Worm (Caenorhabditis elegans): ENCODE data around the gene nspg-6.

nspg-6 gene

DNA sequence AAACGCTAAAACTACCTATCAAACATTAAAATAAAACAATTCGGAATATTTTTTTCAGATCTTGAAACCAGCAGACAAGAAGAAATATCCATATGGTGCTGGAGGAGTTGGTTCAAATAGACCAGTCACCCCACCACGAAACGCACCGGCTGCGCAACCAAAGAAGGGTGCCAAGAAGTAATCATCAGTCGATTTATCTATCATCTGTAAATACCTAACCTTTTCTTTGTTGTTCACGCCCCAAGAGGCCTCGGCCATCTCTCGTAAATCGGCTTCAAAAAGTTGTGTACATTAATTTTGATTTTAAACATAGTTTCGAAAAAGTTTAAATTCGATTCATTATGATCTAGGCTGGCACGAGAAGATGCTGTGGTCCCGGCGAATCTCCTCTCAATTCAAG, 23.2 kb upstream of the nspg-6 start:
- TF ChIP-seq eor-1 (tag; optimal IDR thresholded peaks at IDR 0.05) (no peak), ama-1 (optimal IDR thresholded peaks at IDR 0.05) (peak; percentile 53)

DNA sequence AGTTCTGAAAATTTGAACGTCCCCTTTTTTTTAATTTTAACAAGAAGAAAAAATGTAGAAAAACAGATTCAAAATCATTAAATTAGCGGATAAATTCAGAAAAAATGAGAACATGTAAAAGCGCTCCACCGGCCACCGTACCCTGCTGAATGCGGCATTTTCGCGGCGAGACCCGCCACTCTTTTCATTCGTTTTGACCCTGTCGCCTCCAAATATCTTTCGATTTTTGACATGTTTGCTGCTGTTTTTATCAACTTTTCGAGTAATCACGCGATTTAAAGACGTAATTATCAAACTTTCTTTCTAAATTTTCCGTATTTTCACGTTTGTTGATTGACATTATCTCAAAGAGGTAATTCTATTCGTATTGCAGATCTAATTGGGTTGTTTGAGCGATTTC, 21.4 kb upstream of the nspg-6 start, which contains the start of gene gsp-2:
Gene gsp-2, plus strand, starts transcription at position 374 of the 400 bp plus-strand sequence.
- TF ChIP-seq elt-2 (tag; optimal IDR thresholded peaks at IDR 0.05) (peak; percentile 65), daf-12 (tag; optimal IDR thresholded peaks at IDR 0.05) (no peak), pqm-1 (tag; optimal IDR thresholded peaks at IDR 0.05) (peak; percentile 57), zag-1 (tag; optimal IDR thresholded peaks at IDR 0.05) (no peak), nhr-77 (tag; optimal IDR thresholded peaks at IDR 0.05) (no peak), nhr-23 (tag; optimal IDR thresholded peaks at IDR 0.05) (peak; percentile 88), fkh-10 (GFP tag; optimal IDR thresholded peaks at IDR 0.05) (no peak), ceh-9 (tag; optimal IDR thresholded peaks at IDR 0.05) (no peak), elt-3 (tag; optimal IDR thresholded peaks at IDR 0.05) (no peak), aly-2 (tag; optimal IDR thresholded peaks at IDR 0.05) (no peak), elt-1 (tag; optimal IDR thresholded peaks at IDR 0.05) (no peak), pha-4 (tag; optimal IDR thresholded peaks at IDR 0.05) (peak; percentile 86), nhr-25 (tag; optimal IDR thresholded peaks at IDR 0.05) (peak; percentile 51), nhr-28 (tag; optimal IDR thresholded peaks at IDR 0.05) (no peak), nhr-11 (tag; optimal IDR thresholded peaks at IDR 0.05) (no peak), R02D3.7 (tag; optimal IDR thresholded peaks at IDR 0.05) (peak; percentile 52), ZK546.5 (tag; optimal IDR thresholded peaks at IDR 0.05) (peak; percentile 56), fos-1 (tag; optimal IDR thresholded peaks at IDR 0.05) (no peak), ama-1 (optimal IDR thresholded peaks at IDR 0.05) (peak; percentile 52), ztf-11 (tag; optimal IDR thresholded peaks at IDR 0.05) (no peak), nhr-12 (tag; optimal IDR thresholded peaks at IDR 0.05) (no peak), eor-1 (tag; optimal IDR thresholded peaks at IDR 0.05) (no peak), unc-62 (GFP tag; optimal IDR thresholded peaks at IDR 0.05) (no peak), egl-5 (tag; optimal IDR thresholded peaks at IDR 0.05) (peak; percentile 67), mml-1 (tag; optimal IDR thresholded peaks at IDR 0.05) (no peak), nhr-43 (tag; optimal IDR thresholded peaks at IDR 0.05; ENCODE audit: poor library complexity, severe bottlenecking) (no peak), sea-2 (GFP tag; optimal IDR thresholded peaks at IDR 0.05) (no peak), ztf-4 (tag; optimal IDR thresholded peaks at IDR 0.05) (no peak), nhr-237 (tag; optimal IDR thresholded peaks at IDR 0.05) (no peak), jun-1 (tag; optimal IDR thresholded peaks at IDR 0.05) (peak; percentile 29), ceh-28 (tag; optimal IDR thresholded peaks at IDR 0.05) (no peak), skn-1 (tag; optimal IDR thresholded peaks at IDR 0.05) (no peak), nfya-1 (tag; optimal IDR thresholded peaks at IDR 0.05; ENCODE audit: insufficient read depth) (peak; percentile 91), tbx-2 (tag; optimal IDR thresholded peaks at IDR 0.05) (no peak), nhr-67 (tag; optimal IDR thresholded peaks at IDR 0.05) (no peak), unc-39 (tag; optimal IDR thresholded peaks at IDR 0.05) (no peak), lin-39 (tag; optimal IDR thresholded peaks at IDR 0.05) (peak; percentile 80), ceh-82 (tag; optimal IDR thresholded peaks at IDR 0.05) (no peak), ceh-16 (tag; optimal IDR thresholded peaks at IDR 0.05) (no peak), lin-15B (tag; optimal IDR thresholded peaks at IDR 0.05) (peak; percentile 93), lsy-12 (tag; optimal IDR thresholded peaks at IDR 0.05) (peak; percentile 46), fkh-2 (tag; optimal IDR thresholded peaks at IDR 0.05) (no peak), egl-27 (tag; optimal IDR thresholded peaks at IDR 0.05) (no peak), hmg-11 (tag; optimal IDR thresholded peaks at IDR 0.05) (peak; percentile 34), nhr-76 (tag; optimal IDR thresholded peaks at IDR 0.05) (no peak), snpc-4 (tag; optimal IDR thresholded peaks at IDR 0.05) (peak; percentile 62), mdl-1 (tag; optimal IDR thresholded peaks at IDR 0.05) (no peak)
